Worm (Caenorhabditis elegans): ENCODE data around the gene hal-2.
A peak's percentile ranks its signal among the peaks of the same experiment; 100 is the strongest.

The hal-2 gene

DNA sequence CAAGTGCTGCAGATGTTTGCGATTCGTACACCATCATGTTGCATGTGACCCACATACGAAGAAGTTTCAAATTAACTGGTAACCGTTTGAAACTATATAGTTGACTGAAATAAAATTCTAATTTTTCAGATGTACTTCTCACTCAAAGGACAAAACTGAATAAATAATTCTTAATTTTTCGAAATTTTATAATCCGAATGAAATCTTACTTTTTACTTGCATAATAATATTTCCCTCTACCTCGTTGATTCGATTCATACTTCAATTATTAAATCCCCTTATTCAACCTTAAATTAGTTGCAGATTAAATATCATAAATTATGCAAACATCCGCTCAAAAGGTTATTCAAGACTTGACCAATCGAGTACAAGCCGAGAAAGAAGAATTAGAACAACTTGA is 2.7 kb downstream of the hal-2 start, which contains the start of gene T16H12.2:
TSS of gene T16H12.2 (plus strand) at position 301 of the 400 bp plus-strand sequence.
- TF ChIP-seq flt-1 (GFP tag; IDR thresholded peaks at IDR 0.05) (no peak), T22C8.4 (GFP tag; IDR thresholded peaks at IDR 0.05) (no peak), med-1 (GFP tag; optimal IDR thresholded peaks at IDR 0.05; ENCODE audit: insufficient read depth) (no peak), cog-1 (tag; optimal IDR thresholded peaks at IDR 0.05) (no peak), tab-1 (GFP tag; IDR thresholded peaks at IDR 0.05) (no peak), ref-1 (GFP tag; conservative IDR thresholded peaks at IDR 0.05) (no peak), ztf-29 (GFP tag; IDR thresholded peaks at IDR 0.05) (no peak), ztf-23 (GFP tag; IDR thresholded peaks at IDR 0.05) (no peak), klf-2 (GFP tag; conservative IDR thresholded peaks at IDR 0.05) (no peak)

DNA sequence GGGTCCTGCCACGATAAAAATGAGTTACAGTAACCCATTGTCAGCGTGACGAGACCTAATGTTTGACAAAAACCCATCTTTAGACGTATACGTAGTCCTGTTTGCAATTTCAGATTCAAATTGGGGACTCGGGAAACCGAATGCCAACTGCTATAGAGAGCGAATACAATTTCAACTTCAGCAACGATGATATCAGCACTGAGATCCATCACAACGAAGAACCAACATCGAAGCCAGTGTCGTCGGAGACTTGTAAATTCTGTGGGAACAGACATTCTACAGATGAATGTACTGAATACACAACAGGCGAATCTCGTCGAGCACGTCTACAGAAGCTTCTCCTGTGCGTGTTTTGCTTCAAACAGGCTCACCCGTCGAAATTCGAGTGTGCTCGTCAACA is 3.2 kb downstream of the hal-2 start:
- TF ChIP-seq klf-2 (GFP tag; conservative IDR thresholded peaks at IDR 0.05) = no peak
- no peak for TF ChIP-seq ztf-29 (GFP tag; IDR thresholded peaks at IDR 0.05)
- no peak for TF ChIP-seq flt-1 (GFP tag; IDR thresholded peaks at IDR 0.05)
- no peak for TF ChIP-seq ztf-23 (GFP tag; IDR thresholded peaks at IDR 0.05)
- TF ChIP-seq ref-1 (GFP tag; conservative IDR thresholded peaks at IDR 0.05) = no peak
- TF ChIP-seq T22C8.4 (GFP tag; IDR thresholded peaks at IDR 0.05) = no peak
- TF ChIP-seq cog-1 (tag; optimal IDR thresholded peaks at IDR 0.05) = no peak
- TF ChIP-seq tab-1 (GFP tag; IDR thresholded peaks at IDR 0.05) = no peak
- no peak for TF ChIP-seq med-1 (GFP tag; optimal IDR thresholded peaks at IDR 0.05; ENCODE audit: insufficient read depth)

DNA sequence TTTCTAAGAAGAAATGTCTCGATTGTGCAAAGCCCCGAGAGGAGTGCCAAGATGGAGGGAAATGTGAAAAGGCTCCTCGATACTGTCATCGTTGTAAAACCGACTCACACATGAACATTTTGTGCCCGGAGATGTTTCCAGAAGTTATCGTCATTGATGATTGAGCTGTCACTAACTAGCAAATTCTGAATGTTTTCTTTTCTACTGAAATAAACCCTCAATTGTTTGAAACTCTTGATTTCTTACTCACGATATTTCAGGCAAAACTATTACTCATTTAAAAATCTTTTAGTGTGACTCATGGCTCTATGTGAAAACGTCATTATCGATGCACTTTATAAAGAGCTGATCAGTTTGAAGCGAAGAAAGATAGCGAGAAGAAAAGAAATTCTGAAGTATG is 3.6 kb downstream of the hal-2 start, which contains the start of gene T16H12.13:
TSS of gene T16H12.13 (plus strand) at position 301 of the 400 bp plus-strand sequence.
- TF ChIP-seq ztf-29 (GFP tag; IDR thresholded peaks at IDR 0.05) (no peak), ref-1 (GFP tag; conservative IDR thresholded peaks at IDR 0.05) (no peak), ztf-23 (GFP tag; IDR thresholded peaks at IDR 0.05) (no peak), flt-1 (GFP tag; IDR thresholded peaks at IDR 0.05) (no peak), cog-1 (tag; optimal IDR thresholded peaks at IDR 0.05) (no peak), tab-1 (GFP tag; IDR thresholded peaks at IDR 0.05) (no peak), T22C8.4 (GFP tag; IDR thresholded peaks at IDR 0.05) (no peak)

DNA sequence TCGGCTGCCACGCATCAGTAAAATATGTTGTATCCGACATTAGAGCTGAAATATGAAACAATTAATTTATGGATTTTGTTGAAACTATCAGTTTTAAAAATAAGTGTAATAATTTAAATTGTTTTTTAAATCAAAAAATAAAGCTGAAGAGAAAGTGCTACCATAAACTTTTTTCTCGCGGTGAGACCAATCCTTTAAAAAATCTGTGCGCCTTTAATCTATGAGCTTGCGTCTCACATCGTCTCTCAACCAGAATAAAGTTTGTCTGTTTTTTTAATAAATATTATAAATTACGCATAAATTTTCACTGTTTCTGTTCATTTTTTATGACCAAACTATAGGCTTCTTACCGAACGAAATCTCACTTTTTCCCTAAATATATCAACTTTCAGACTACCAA is 5.5 kb downstream of the hal-2 start, which contains the start of gene T16H12.3:
TSS of gene T16H12.3 (minus strand) at position 51 of the 400 bp plus-strand sequence.
- no peak for TF ChIP-seq flt-1 (GFP tag; IDR thresholded peaks at IDR 0.05)
- TF ChIP-seq ztf-23 (GFP tag; IDR thresholded peaks at IDR 0.05) = no peak
- TF ChIP-seq klf-2 (GFP tag; conservative IDR thresholded peaks at IDR 0.05) = no peak
- no peak for TF ChIP-seq tab-1 (GFP tag; IDR thresholded peaks at IDR 0.05)
- TF ChIP-seq ztf-29 (GFP tag; IDR thresholded peaks at IDR 0.05) = no peak
- no peak for TF ChIP-seq T22C8.4 (GFP tag; IDR thresholded peaks at IDR 0.05)
- no peak for TF ChIP-seq ref-1 (GFP tag; conservative IDR thresholded peaks at IDR 0.05)
- no peak for TF ChIP-seq cog-1 (tag; optimal IDR thresholded peaks at IDR 0.05)
- no peak for TF ChIP-seq med-1 (GFP tag; optimal IDR thresholded peaks at IDR 0.05; ENCODE audit: insufficient read depth)

DNA sequence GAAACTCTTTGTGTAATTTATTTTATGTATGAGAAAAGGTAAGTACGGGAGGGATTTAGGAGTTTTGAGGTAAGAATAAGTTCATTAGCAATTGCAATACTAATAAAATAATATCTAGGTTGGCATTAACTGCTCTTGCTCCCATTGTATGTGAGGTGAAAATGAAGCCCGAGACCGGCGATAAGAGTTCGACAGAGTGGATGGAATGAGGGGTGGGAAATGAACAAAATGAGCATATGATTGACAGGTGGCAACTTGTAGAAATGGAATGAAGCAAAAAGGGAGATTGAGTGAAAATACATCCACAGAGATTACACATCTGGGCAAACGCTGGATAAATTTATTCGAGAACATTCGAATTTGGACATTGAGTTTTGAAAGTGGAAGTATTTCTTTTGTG is 9.9 kb downstream of the hal-2 start:
- TF ChIP-seq T22C8.4 (GFP tag; IDR thresholded peaks at IDR 0.05) (no peak), med-1 (GFP tag; optimal IDR thresholded peaks at IDR 0.05; ENCODE audit: insufficient read depth) (no peak), tab-1 (GFP tag; IDR thresholded peaks at IDR 0.05) (no peak), ztf-29 (GFP tag; IDR thresholded peaks at IDR 0.05) (no peak), ztf-23 (GFP tag; IDR thresholded peaks at IDR 0.05) (no peak)

DNA sequence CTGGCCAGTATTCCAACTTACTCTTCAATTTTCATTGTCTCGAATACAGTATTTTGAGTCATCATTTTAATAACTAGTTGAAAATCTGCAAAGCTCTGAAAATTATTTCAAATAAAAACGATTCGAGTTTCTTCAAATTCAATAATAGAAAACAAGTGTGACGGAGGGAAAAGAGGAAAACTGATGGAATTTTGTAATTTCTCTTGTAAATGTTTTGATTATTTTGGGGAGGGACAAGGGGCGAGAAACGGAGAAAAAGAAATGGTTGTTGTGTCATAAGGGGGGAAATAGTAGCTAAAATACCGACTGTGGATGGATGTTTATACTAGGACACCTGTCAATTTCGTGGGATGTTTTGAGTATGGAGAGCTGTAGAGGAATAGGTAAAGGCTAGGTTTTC is 10.6 kb downstream of the hal-2 start, which contains the start of gene T16G12.9:
TSS of gene T16G12.9 (minus strand) at position 101 of the 400 bp plus-strand sequence.
- TF ChIP-seq ztf-29 (GFP tag; IDR thresholded peaks at IDR 0.05) = no peak
- no peak for TF ChIP-seq tab-1 (GFP tag; IDR thresholded peaks at IDR 0.05)
- TF ChIP-seq ref-1 (GFP tag; conservative IDR thresholded peaks at IDR 0.05) = no peak
- no peak for TF ChIP-seq cog-1 (tag; optimal IDR thresholded peaks at IDR 0.05)

DNA sequence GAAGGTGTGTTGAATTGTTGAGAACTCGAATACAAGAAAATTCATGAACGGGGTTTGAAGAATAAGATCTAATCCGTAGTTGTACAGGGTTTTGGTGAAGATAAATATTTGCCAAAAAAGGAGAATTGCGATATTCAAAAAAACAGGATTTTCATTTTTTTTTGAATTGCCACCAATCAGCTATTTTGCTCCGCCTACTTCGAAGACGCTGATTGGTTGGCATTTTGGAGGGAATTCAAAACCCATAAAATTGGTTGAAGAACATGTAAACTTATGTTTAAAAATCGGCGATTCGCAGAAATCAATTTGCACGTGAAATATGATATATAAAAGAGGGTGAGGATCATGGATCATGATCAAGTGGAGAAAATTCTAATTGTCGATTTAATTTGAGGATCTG is 12.7 kb downstream of the hal-2 start:
- TF ChIP-seq tab-1 (GFP tag; IDR thresholded peaks at IDR 0.05) = no peak
- no peak for TF ChIP-seq T22C8.4 (GFP tag; IDR thresholded peaks at IDR 0.05)
- TF ChIP-seq cog-1 (tag; optimal IDR thresholded peaks at IDR 0.05) = no peak
- TF ChIP-seq flt-1 (GFP tag; IDR thresholded peaks at IDR 0.05) = no peak
- TF ChIP-seq ref-1 (GFP tag; conservative IDR thresholded peaks at IDR 0.05) = no peak
- no peak for TF ChIP-seq ztf-23 (GFP tag; IDR thresholded peaks at IDR 0.05)
- TF ChIP-seq klf-2 (GFP tag; conservative IDR thresholded peaks at IDR 0.05) = no peak
- TF ChIP-seq ztf-29 (GFP tag; IDR thresholded peaks at IDR 0.05) = no peak
- no peak for TF ChIP-seq med-1 (GFP tag; optimal IDR thresholded peaks at IDR 0.05; ENCODE audit: insufficient read depth)

DNA sequence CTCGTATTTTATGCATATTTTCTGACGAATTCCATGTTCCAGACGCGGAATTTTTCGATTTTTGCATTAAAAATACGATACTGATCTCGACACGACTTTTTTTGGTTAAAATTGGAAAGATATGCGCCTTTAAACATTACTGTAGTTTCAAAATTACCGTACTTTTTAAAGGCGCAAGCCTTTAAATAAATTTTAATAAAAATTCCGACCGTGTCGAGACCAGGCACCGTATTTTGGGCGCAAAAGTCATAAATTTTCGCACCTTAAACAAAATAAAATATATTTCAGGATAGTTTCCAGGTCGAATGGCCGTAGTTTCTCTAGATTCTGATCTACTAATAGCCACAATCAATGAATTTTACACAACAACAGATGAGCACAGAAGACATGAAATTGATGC is 19.5 kb downstream of the hal-2 start, which contains the start of gene T16G12.6:
TSS of gene T16G12.6 (plus strand) at position 301 of the 400 bp plus-strand sequence.
- TF ChIP-seq flt-1 (GFP tag; IDR thresholded peaks at IDR 0.05) (no peak), cog-1 (tag; optimal IDR thresholded peaks at IDR 0.05) (no peak), med-1 (GFP tag; optimal IDR thresholded peaks at IDR 0.05; ENCODE audit: insufficient read depth) (no peak), tab-1 (GFP tag; IDR thresholded peaks at IDR 0.05) (no peak), ztf-29 (GFP tag; IDR thresholded peaks at IDR 0.05) (no peak), ztf-23 (GFP tag; IDR thresholded peaks at IDR 0.05) (no peak), T22C8.4 (GFP tag; IDR thresholded peaks at IDR 0.05) (no peak), ref-1 (GFP tag; conservative IDR thresholded peaks at IDR 0.05) (no peak), klf-2 (GFP tag; conservative IDR thresholded peaks at IDR 0.05) (no peak)

DNA sequence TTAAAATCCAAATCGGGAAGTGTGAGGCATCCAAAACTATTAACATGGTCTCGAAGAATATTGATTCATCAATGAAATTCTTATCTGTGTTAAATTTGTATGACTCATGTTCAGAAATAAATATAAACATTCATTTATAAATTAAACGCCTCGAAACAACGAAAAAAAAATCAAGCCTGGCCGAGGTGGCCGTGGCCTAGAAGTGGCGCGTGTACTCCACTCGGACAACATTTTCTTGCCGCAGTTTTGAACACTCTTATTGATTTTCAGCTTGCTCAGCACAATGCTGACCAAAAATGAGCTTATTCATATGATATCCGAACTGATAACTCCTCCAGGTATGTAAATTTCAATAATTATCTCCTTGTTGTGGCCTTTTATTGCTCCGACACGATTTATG is 24.6 kb downstream of the hal-2 start, which contains the start of gene ekl-6:
TSS of gene ekl-6 (plus strand) at position 265 of the 400 bp plus-strand sequence.
- TF ChIP-seq cog-1 (tag; optimal IDR thresholded peaks at IDR 0.05) (peak; percentile 37), ztf-23 (GFP tag; IDR thresholded peaks at IDR 0.05) (no peak), tab-1 (GFP tag; IDR thresholded peaks at IDR 0.05) (no peak), ztf-29 (GFP tag; IDR thresholded peaks at IDR 0.05) (no peak), T22C8.4 (GFP tag; IDR thresholded peaks at IDR 0.05) (peak; percentile 10; the same call in 1 of the 2 replicates), ref-1 (GFP tag; conservative IDR thresholded peaks at IDR 0.05) (no peak), flt-1 (GFP tag; IDR thresholded peaks at IDR 0.05) (peak; percentile 71)

DNA sequence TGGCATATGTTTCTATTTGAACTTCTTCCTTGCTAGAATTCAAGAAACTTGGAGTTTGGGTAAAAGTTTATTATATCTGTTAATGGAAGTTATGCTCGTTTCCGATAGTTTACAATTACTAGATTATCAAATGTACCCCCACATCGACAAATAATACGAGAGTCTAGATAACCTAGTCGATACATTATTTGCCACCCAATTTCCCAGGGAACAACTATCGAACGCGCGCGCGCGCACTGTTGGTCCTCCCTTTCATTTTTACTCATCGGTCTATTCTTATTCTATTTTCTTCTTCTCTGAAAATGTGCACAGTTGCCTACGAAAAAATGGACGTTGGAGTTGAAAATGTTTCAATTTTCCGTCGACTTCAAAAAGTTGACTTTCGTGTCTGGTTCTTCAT is 28.2 kb downstream of the hal-2 start, which contains the start of gene T16G12.13:
TSS of gene T16G12.13 (plus strand) at position 293 of the 400 bp plus-strand sequence.
- no peak for TF ChIP-seq tab-1 (GFP tag; IDR thresholded peaks at IDR 0.05)
- TF ChIP-seq ztf-23 (GFP tag; IDR thresholded peaks at IDR 0.05) = no peak
- TF ChIP-seq cog-1 (tag; optimal IDR thresholded peaks at IDR 0.05) = no peak
- no peak for TF ChIP-seq ref-1 (GFP tag; conservative IDR thresholded peaks at IDR 0.05)
- TF ChIP-seq med-1 (GFP tag; optimal IDR thresholded peaks at IDR 0.05; ENCODE audit: insufficient read depth) = no peak
- no peak for TF ChIP-seq klf-2 (GFP tag; conservative IDR thresholded peaks at IDR 0.05)
- no peak for TF ChIP-seq T22C8.4 (GFP tag; IDR thresholded peaks at IDR 0.05)
- TF ChIP-seq ztf-29 (GFP tag; IDR thresholded peaks at IDR 0.05) = no peak
- TF ChIP-seq flt-1 (GFP tag; IDR thresholded peaks at IDR 0.05) = no peak

Data from whole organism, midembryonic.